Fruit fly (Drosophila melanogaster) whole organism, embryonic: Measurements from ENCODE around the gene Upf1.
A peak's percentile ranks its signal among the peaks of the same experiment; 100 is the strongest.

Experiments
- Bteb2 ChIP-seq: fragments of 200-800 bp; sonication (Bioruptor generic); optimal IDR thresholded peaks from 2 replicates; lab custom pipeline; 2016; ENCODE audit warnings: missing biosample characterization, missing genetic modification characterization
- CG10979 ChIP-seq: fragments of 200-800 bp; sonication (Bioruptor generic); optimal IDR thresholded peaks from 2 replicates; lab custom pipeline; 2018; ENCODE audit warnings: missing biosample characterization, mild to moderate bottlenecking, missing genetic modification characterization, moderate library complexity
- CG11247 ChIP-seq: fragments of 200-800 bp; sonication (Bioruptor generic); IDR thresholded peaks from 2 replicates; pipeline ENCODE4 v1.3.6; 2022; ENCODE audit warnings: missing biosample characterization, missing genetic modification characterization
- CG15479 ChIP-seq: fragments of 200-800 bp; sonication (Bioruptor generic); optimal IDR thresholded peaks from 3 replicates; lab custom pipeline; 2019; ENCODE audit warnings: missing biosample characterization, mild to moderate bottlenecking, missing genetic modification characterization, moderate library complexity
- CG18599 ChIP-seq: fragments of 200-800 bp; sonication (Bioruptor generic); optimal IDR thresholded peaks from 3 replicates; lab custom pipeline; 2017; ENCODE audit warnings: missing biosample characterization, missing genetic modification characterization, mild to moderate bottlenecking, moderate library complexity, missing genetic modification reagents
- CG18764 ChIP-seq: fragments of 200-800 bp; sonication (Bioruptor generic); optimal IDR thresholded peaks from 3 replicates; lab custom pipeline; 2016; ENCODE audit warnings: missing biosample characterization, missing genetic modification characterization
- CG2120 ChIP-seq: fragments of 200-800 bp; sonication (Bioruptor generic); optimal IDR thresholded peaks from 3 replicates; lab custom pipeline; 2016; ENCODE audit warnings: missing biosample characterization, missing genetic modification characterization
- CG30403 ChIP-seq: fragments of 200-800 bp; sonication (Bioruptor generic); optimal IDR thresholded peaks from 3 replicates; lab custom pipeline; 2016; ENCODE audit warnings: missing biosample characterization, missing genetic modification characterization
- CG32532 ChIP-seq: fragments of 200-800 bp; sonication (Bioruptor generic); IDR thresholded peaks from 2 replicates; pipeline ENCODE4 v1.3.6; 2022; ENCODE audit warnings: missing biosample characterization, missing genetic modification characterization
- CG3407 ChIP-seq: fragments of 200-800 bp; sonication (Bioruptor generic); optimal IDR thresholded peaks from 2 replicates; lab custom pipeline; 2018; ENCODE audit warnings: missing biosample characterization, mild to moderate bottlenecking, missing genetic modification characterization
- CG34422 ChIP-seq: fragments of 200-800 bp; sonication (Bioruptor generic); IDR thresholded peaks from 3 replicates; pipeline ENCODE4 v1.3.6; 2022; ENCODE audit warnings: missing biosample characterization, missing genetic modification characterization
- CG4424 ChIP-seq: fragments of 200-800 bp; sonication (Bioruptor generic); optimal IDR thresholded peaks from 3 replicates; lab custom pipeline; 2016; ENCODE audit warnings: missing biosample characterization, missing genetic modification characterization
- CG4854 ChIP-seq: fragments of 200-800 bp; sonication (Bioruptor generic); optimal IDR thresholded peaks from 2 replicates; lab custom pipeline; 2016; ENCODE audit warnings: missing biosample characterization, missing genetic modification characterization, inconsistent platforms
- CG6254 ChIP-seq: fragments of 200-800 bp; sonication (Bioruptor generic); optimal IDR thresholded peaks from 3 replicates; lab custom pipeline; 2017; ENCODE audit warnings: mild to moderate bottlenecking, missing biosample characterization, missing genetic modification reagents, missing genetic modification characterization
- CG8944 ChIP-seq: fragments of 200-800 bp; sonication (Bioruptor generic); optimal IDR thresholded peaks from 3 replicates; lab custom pipeline; 2016; ENCODE audit warnings: missing biosample characterization, missing genetic modification characterization
- Chrac-16 ChIP-seq: fragments of 200-800 bp; sonication (Bioruptor generic); optimal IDR thresholded peaks from 3 replicates; lab custom pipeline; 2016; ENCODE audit warnings: missing biosample characterization, missing genetic modification characterization
- CoRest ChIP-seq: fragments of 200-800 bp; sonication (Bioruptor generic); optimal IDR thresholded peaks from 3 replicates; lab custom pipeline; 2018; ENCODE audit warnings: missing biosample characterization, mild to moderate bottlenecking, missing genetic modification characterization, moderate library complexity
- CrebB ChIP-seq: fragments of 200-800 bp; sonication (Bioruptor generic); optimal IDR thresholded peaks from 3 replicates; lab custom pipeline; 2018; ENCODE audit warnings: missing biosample characterization, mild to moderate bottlenecking, missing genetic modification characterization
- Doc2 ChIP-seq: fragments of 200-800 bp; sonication (Bioruptor generic); IDR thresholded peaks from 2 replicates; pipeline ENCODE4 v1.3.6; 2022; ENCODE audit warnings: missing biosample characterization, missing genetic modification characterization
- Doc3 ChIP-seq: fragments of 200-800 bp; sonication (Bioruptor generic); IDR thresholded peaks from 3 replicates; pipeline ENCODE4 v1.3.6; 2022; ENCODE audit warnings: missing biosample characterization, missing genetic modification characterization; ENCODE audit not compliant: partially characterized antibody
- Dref ChIP-seq: fragments of 200-800 bp; sonication (Bioruptor generic); IDR thresholded peaks from 2 replicates; pipeline ENCODE4 v1.3.6; 2022; ENCODE audit warnings: missing biosample characterization, missing genetic modification characterization
- E2f2 ChIP-seq: fragments of 200-800 bp; sonication (Bioruptor generic); IDR thresholded peaks from 2 replicates; pipeline ENCODE4 v1.3.6; 2022; ENCODE audit warnings: missing biosample characterization, missing genetic modification characterization
- Fer1 ChIP-seq: fragments of 200-800 bp; sonication (Bioruptor generic); optimal IDR thresholded peaks from 2 replicates; lab custom pipeline; 2017; ENCODE audit warnings: missing biosample characterization, mild to moderate bottlenecking, missing genetic modification characterization
- Gug ChIP-seq: fragments of 200-800 bp; sonication (Bioruptor generic); IDR thresholded peaks from 4 replicates; pipeline ENCODE4 v1.3.6; 2022; ENCODE audit warnings: missing biosample characterization, missing genetic modification characterization
- Lhr ChIP-seq: fragments of 200-800 bp; sonication (Bioruptor generic); optimal IDR thresholded peaks from 3 replicates; lab custom pipeline; 2017; ENCODE audit warnings: mild to moderate bottlenecking, missing biosample characterization, missing genetic modification reagents, missing genetic modification characterization
- Nf-YC ChIP-seq: fragments of 200-800 bp; optimal IDR thresholded peaks from 3 replicates; lab custom pipeline; 2019; ENCODE audit warnings: missing biosample characterization, mild to moderate bottlenecking, missing genetic modification characterization, moderate library complexity
- PHDP ChIP-seq: fragments of 200-800 bp; sonication (Bioruptor generic); optimal IDR thresholded peaks from 3 replicates; lab custom pipeline; 2018; ENCODE audit warnings: missing biosample characterization, mild to moderate bottlenecking, missing genetic modification characterization, moderate library complexity
- abd-A ChIP-seq: fragments of 200-800 bp; sonication (Bioruptor generic); optimal IDR thresholded peaks from 3 replicates; lab custom pipeline; 2019; ENCODE audit warnings: missing biosample characterization, mild to moderate bottlenecking, missing genetic modification characterization, moderate library complexity
- amos ChIP-seq: fragments of 200-800 bp; sonication (Bioruptor generic); IDR thresholded peaks from 2 replicates; pipeline ENCODE4 v1.3.6; 2022; ENCODE audit warnings: missing biosample characterization, missing genetic modification characterization; ENCODE audit not compliant: partially characterized antibody
- bbx ChIP-seq: fragments of 200-800 bp; sonication (Bioruptor generic); IDR thresholded peaks from 2 replicates; pipeline ENCODE4 v1.3.6; 2022; ENCODE audit warnings: missing biosample characterization, missing genetic modification characterization; ENCODE audit not compliant: partially characterized antibody
- bcd ChIP-seq: fragments of 200-800 bp; sonication (Bioruptor generic); optimal IDR thresholded peaks from 2 replicates; lab custom pipeline; 2017; ENCODE audit warnings: missing biosample characterization, mild to moderate bottlenecking, missing genetic modification characterization
- cad ChIP-seq: fragments of >200 bp; optimal IDR thresholded peaks from 2 replicates; lab custom pipeline; 2017; ENCODE audit warnings: missing biosample characterization, missing genetic modification characterization
- cg ChIP-seq: fragments of 200-800 bp; sonication (Bioruptor generic); optimal IDR thresholded peaks from 3 replicates; lab custom pipeline; 2019; ENCODE audit warnings: missing biosample characterization, mild to moderate bottlenecking, missing genetic modification characterization, moderate library complexity
- crc ChIP-seq: fragments of 200-800 bp; sonication (Bioruptor generic); optimal IDR thresholded peaks from 2 replicates; lab custom pipeline; 2016; ENCODE audit warnings: missing biosample characterization, missing genetic modification characterization
- ems ChIP-seq: fragments of 200-800 bp; sonication (Bioruptor generic); optimal IDR thresholded peaks from 3 replicates; lab custom pipeline; 2016; ENCODE audit warnings: missing biosample characterization, missing genetic modification characterization
- exex ChIP-seq: fragments of 200-800 bp; sonication (Bioruptor generic); optimal IDR thresholded peaks from 4 replicates; lab custom pipeline; 2018; ENCODE audit warnings: missing biosample characterization, mild to moderate bottlenecking, missing genetic modification characterization, moderate library complexity
- grau ChIP-seq: fragments of 200-800 bp; optimal IDR thresholded peaks from 3 replicates; lab custom pipeline; 2019; ENCODE audit warnings: missing biosample characterization, mild to moderate bottlenecking, missing genetic modification characterization, moderate library complexity
- insv ChIP-seq, 2 experiments: fragments of 200-800 bp; sonication (Bioruptor generic); optimal IDR thresholded peaks; 3 replicates each; lab custom pipeline; 2016 to 2018; ENCODE audit warnings: missing biosample characterization in 2 of 2, missing genetic modification characterization in 2 of 2
- lov ChIP-seq, 2 experiments: fragments of 200-800 bp in 1 of 2; fragments of >200 bp in 1 of 2; sonication (Bioruptor generic) in 1 of 2; IDR thresholded peaks in 1 of 2; optimal IDR thresholded peaks in 1 of 2; 2 replicates in 1 of 2; 3 replicates in 1 of 2; pipeline versions ENCODE4 v1.3.6 to Lab custom; 2017 to 2022; ENCODE audit warnings: missing biosample characterization in 1 of 2, missing genetic modification characterization in 1 of 2
- mld ChIP-seq: fragments of 200-800 bp; sonication (Bioruptor generic); IDR thresholded peaks from 3 replicates; pipeline ENCODE4 v1.3.6; 2022; ENCODE audit warnings: missing biosample characterization, missing genetic modification characterization; ENCODE audit not compliant: partially characterized antibody
- nerfin-2 ChIP-seq: fragments of 200-800 bp; sonication (Bioruptor generic); IDR thresholded peaks from 2 replicates; pipeline ENCODE4 v1.3.6; 2022; ENCODE audit warnings: missing biosample characterization, missing genetic modification characterization; ENCODE audit not compliant: partially characterized antibody
- pfk ChIP-seq: fragments of 200-800 bp; sonication (Bioruptor generic); optimal IDR thresholded peaks from 2 replicates; lab custom pipeline; 2018; ENCODE audit warnings: missing biosample characterization, mild to moderate bottlenecking, missing genetic modification characterization, moderate library complexity
- rib ChIP-seq: fragments of 200-800 bp; sonication (Bioruptor generic); IDR thresholded peaks from 2 replicates; pipeline ENCODE4 v1.3.6; 2022; ENCODE audit warnings: missing biosample characterization, missing genetic modification characterization
- slbo ChIP-seq: fragments of 200-800 bp; sonication (Bioruptor generic); IDR thresholded peaks from 2 replicates; pipeline ENCODE4 v1.3.6; 2022; ENCODE audit warnings: missing biosample characterization, missing genetic modification characterization
- sqz ChIP-seq: fragments of 200-800 bp; sonication (Bioruptor generic); optimal IDR thresholded peaks from 3 replicates; lab custom pipeline; 2018; ENCODE audit warnings: missing biosample characterization, mild to moderate bottlenecking, missing genetic modification characterization
- tx ChIP-seq: fragments of 200-800 bp; sonication (Bioruptor generic); optimal IDR thresholded peaks from 2 replicates; lab custom pipeline; 2016; ENCODE audit warnings: missing biosample characterization, missing genetic modification characterization
- unc-4 ChIP-seq: fragments of 200-800 bp; sonication (Bioruptor generic); IDR thresholded peaks from 2 replicates; pipeline ENCODE4 v1.3.6; 2022; ENCODE audit warnings: missing biosample characterization, missing genetic modification characterization; ENCODE audit not compliant: partially characterized antibody
- unpg ChIP-seq: fragments of 200-800 bp; sonication (Bioruptor generic); optimal IDR thresholded peaks from 3 replicates; lab custom pipeline; 2018; ENCODE audit warnings: missing biosample characterization, mild to moderate bottlenecking, missing genetic modification characterization, moderate library complexity
- vfl ChIP-seq: fragments of 200-800 bp; sonication (Bioruptor generic); optimal IDR thresholded peaks from 2 replicates; lab custom pipeline; 2016; ENCODE audit warnings: missing biosample characterization, missing genetic modification characterization
- vvl ChIP-seq: fragments of 200-800 bp; sonication (Bioruptor generic); IDR thresholded peaks from 2 replicates; pipeline ENCODE4 v1.3.6; 2022; ENCODE audit warnings: missing biosample characterization, missing genetic modification characterization

Upf1 gene

dm6 chrX:11852310-11852709 is 52.9 kb downstream of the Upf1 start, which contains the start of gene p24-1 (continued):
- peak; percentile 81 for TF ChIP-seq mld (GFP tag; lab: Robert Waterston, UW)
- TF ChIP-seq Lhr (GFP tag; lab: Kevin White, UChicago), result peak; percentile 11
- TF ChIP-seq CoRest, result peak; percentile 16
- peak; percentile 14 for TF ChIP-seq CG10979 (tag; lab: Kevin White, UChicago)
- peak; percentile 45 for TF ChIP-seq vfl (GFP tag; lab: Kevin White, UChicago)
- TF ChIP-seq Bteb2 (GFP tag; lab: Kevin White, UChicago), result peak; percentile 7
- peak; percentile 7 for TF ChIP-seq CrebB (tag; lab: Kevin White, UChicago)
- TF ChIP-seq insv (GFP tag; optimal IDR thresholded peaks at IDR 0.05; lab: Kevin White, UChicago), result peak in 1 of 2 experiments; percentile 7
- TF ChIP-seq Nf-YC (tag; lab: Kevin White, UChicago), result peak; percentile 56
- no peak for TF ChIP-seq CG6254
- peak; percentile 62; the same call in 2 of the 3 replicates for TF ChIP-seq CG34422 (GFP tag; lab: Robert Waterston, UW)
- TF ChIP-seq cg (GFP tag; lab: Kevin White, UChicago), result no peak
- TF ChIP-seq sqz (GFP tag; lab: Kevin White, UChicago), result no peak
- TF ChIP-seq CG3407 (GFP tag; lab: Kevin White, UChicago), result no peak
- peak; percentile 40 for TF ChIP-seq grau (tag; lab: Kevin White, UChicago)
- TF ChIP-seq CG8944 (GFP tag; lab: Kevin White, UChicago), result peak; percentile 28
- TF ChIP-seq unc-4, result peak; percentile 90
- TF ChIP-seq Dref (GFP tag; lab: Robert Waterston, UW), result peak; percentile 90
- no peak for TF ChIP-seq rib (GFP tag; lab: Robert Waterston, UW)
- TF ChIP-seq Fer1, result peak; percentile 53
- peak; percentile 81 for TF ChIP-seq slbo (GFP tag; lab: Robert Waterston, UW)
- peak; percentile 18 for TF ChIP-seq pfk
- peak; percentile 16 for TF ChIP-seq Chrac-16 (GFP tag; lab: Kevin White, UChicago)
- TF ChIP-seq crc, result no peak
- TF ChIP-seq CG2120 (GFP tag; lab: Kevin White, UChicago), result peak; percentile 81
- TF ChIP-seq unpg, result peak; percentile 31
- no peak for TF ChIP-seq Doc2 (GFP tag; lab: Robert Waterston, UW)
- peak; percentile 69 for TF ChIP-seq nerfin-2 (GFP tag; lab: Robert Waterston, UW)
- peak; percentile 73 for TF ChIP-seq CG32532
- peak; percentile 15 for TF ChIP-seq CG4424 (GFP tag; lab: Kevin White, UChicago)
- TF ChIP-seq CG18764, result peak; percentile 23
- TF ChIP-seq Doc3 (GFP tag; lab: Robert Waterston, UW), result peak; percentile 70
- TF ChIP-seq CG15479 (GFP tag; lab: Kevin White, UChicago), result no peak
- TF ChIP-seq E2f2, result peak; percentile 94
- peak; percentile 30 for TF ChIP-seq PHDP
- TF ChIP-seq exex, result peak; percentile 1
- peak; percentile 56; the same call in 2 of the 4 replicates for TF ChIP-seq Gug (GFP tag; lab: Robert Waterston, UW)
- peak; percentile 44 for TF ChIP-seq bcd (GFP tag; lab: Kevin White, UChicago)
- TF ChIP-seq abd-A, result no peak
- no peak for TF ChIP-seq cad (GFP tag; lab: Kevin White, UChicago)
- peak; percentile 17 for TF ChIP-seq ems
- TF ChIP-seq vvl (GFP tag; lab: Robert Waterston, UW), result peak; percentile 64
- TF ChIP-seq CG18599 (GFP tag; lab: Kevin White, UChicago), result peak; percentile 46
- peak; percentile 58 for TF ChIP-seq CG11247 (GFP tag; lab: Robert Waterston, UW)
- peak; percentile 42 for TF ChIP-seq CG30403 (GFP tag; lab: Kevin White, UChicago)
- TF ChIP-seq tx (GFP tag; lab: Kevin White, UChicago), result no peak
- peak; percentile 43 for TF ChIP-seq CG4854 (GFP tag; lab: Kevin White, UChicago)
- TF ChIP-seq bbx, result peak; percentile 93
- TF ChIP-seq lov (optimal IDR thresholded peaks at IDR 0.05; lab: Kevin White, UChicago), result no peak
- 0 out of 3 replicates have a peak, but pooled peaks have one; percentile 22 for TF ChIP-seq lov (GFP tag; IDR thresholded peaks at IDR 0.05; lab: Robert Waterston, UW)
- peak; percentile 94 for TF ChIP-seq amos (GFP tag; lab: Robert Waterston, UW)
